Fruit fly (Drosophila melanogaster) whole organism, embryonic: ENCODE measurements around the gene nonC.

Source experiments
- Abd-B ChIP-seq: fragments of 200-800 bp; sonication (Bioruptor generic); optimal IDR thresholded peaks from 2 replicates; lab custom pipeline; 2018; ENCODE audit warnings: missing biosample characterization, mild to moderate bottlenecking, missing genetic modification characterization, moderate library complexity
- Atf6 ChIP-seq: fragments of 200-800 bp; sonication (Bioruptor generic); IDR thresholded peaks from 2 replicates; pipeline ENCODE4 v1.3.6; 2022; ENCODE audit warnings: missing biosample characterization, missing genetic modification characterization
- Bgb ChIP-seq: fragments of 200-800 bp; sonication (Bioruptor generic); IDR thresholded peaks from 2 replicates; pipeline ENCODE4 v1.3.6; 2022; ENCODE audit warnings: missing biosample characterization, missing genetic modification characterization; ENCODE audit not compliant: partially characterized antibody
- C15 ChIP-seq: fragments of 200-800 bp; sonication (Bioruptor generic); IDR thresholded peaks from 3 replicates; pipeline ENCODE4 v1.3.6; 2022; ENCODE audit warnings: missing biosample characterization, missing genetic modification characterization
- CG10462 ChIP-seq: fragments of 200-800 bp; sonication (Bioruptor generic); optimal IDR thresholded peaks from 2 replicates; lab custom pipeline; 2016; ENCODE audit warnings: missing biosample characterization, missing genetic modification characterization
- CG11398 ChIP-seq: fragments of 200-800 bp; sonication (Bioruptor generic); optimal IDR thresholded peaks from 2 replicates; lab custom pipeline; 2016; ENCODE audit warnings: missing biosample characterization, missing genetic modification characterization
- CG12942 ChIP-seq: fragments of 200-800 bp; sonication (Bioruptor generic); optimal IDR thresholded peaks from 3 replicates; lab custom pipeline; 2016; ENCODE audit warnings: missing biosample characterization, missing genetic modification characterization
- CG13123 ChIP-seq: fragments of 200-800 bp; sonication (Bioruptor generic); optimal IDR thresholded peaks from 2 replicates; lab custom pipeline; 2016; ENCODE audit warnings: missing biosample characterization, missing genetic modification characterization
- CG15479 ChIP-seq: fragments of 200-800 bp; sonication (Bioruptor generic); optimal IDR thresholded peaks from 3 replicates; lab custom pipeline; 2019; ENCODE audit warnings: missing biosample characterization, mild to moderate bottlenecking, missing genetic modification characterization, moderate library complexity
- CG17385 ChIP-seq: fragments of 200-800 bp; sonication (Bioruptor generic); optimal IDR thresholded peaks from 3 replicates; lab custom pipeline; 2018; ENCODE audit warnings: missing biosample characterization, mild to moderate bottlenecking, missing genetic modification characterization
- CG1832 ChIP-seq: fragments of 200-800 bp; sonication (Bioruptor generic); optimal IDR thresholded peaks from 2 replicates; lab custom pipeline; 2017; ENCODE audit warnings: missing biosample characterization, mild to moderate bottlenecking, missing genetic modification characterization, inconsistent platforms
- CG18764 ChIP-seq: fragments of 200-800 bp; sonication (Bioruptor generic); optimal IDR thresholded peaks from 3 replicates; lab custom pipeline; 2016; ENCODE audit warnings: missing biosample characterization, missing genetic modification characterization
- CG3407 ChIP-seq: fragments of 200-800 bp; sonication (Bioruptor generic); optimal IDR thresholded peaks from 2 replicates; lab custom pipeline; 2018; ENCODE audit warnings: missing biosample characterization, mild to moderate bottlenecking, missing genetic modification characterization
- CG3726 ChIP-seq: fragments of 200-800 bp; sonication (Bioruptor generic); IDR thresholded peaks from 3 replicates; pipeline ENCODE4, ENCODE4 v1.3.6; 2022; ENCODE audit warnings: missing biosample characterization, missing genetic modification characterization
- CG4282 ChIP-seq: fragments of 200-800 bp; sonication (Bioruptor generic); optimal IDR thresholded peaks from 2 replicates; lab custom pipeline; 2016; ENCODE audit warnings: missing biosample characterization, missing genetic modification characterization
- CG4617 ChIP-seq: fragments of 200-800 bp; sonication (Bioruptor generic); optimal IDR thresholded peaks from 3 replicates; lab custom pipeline; 2016; ENCODE audit warnings: missing biosample characterization, missing genetic modification characterization, borderline replicate concordance
- CG4854 ChIP-seq: fragments of 200-800 bp; sonication (Bioruptor generic); optimal IDR thresholded peaks from 2 replicates; lab custom pipeline; 2016; ENCODE audit warnings: missing biosample characterization, missing genetic modification characterization, inconsistent platforms
- CG6654 ChIP-seq: fragments of 200-800 bp; sonication (Bioruptor generic); optimal IDR thresholded peaks from 2 replicates; lab custom pipeline; 2017; ENCODE audit warnings: missing biosample characterization, mild to moderate bottlenecking, missing genetic modification characterization
- CG7928 ChIP-seq: fragments of 200-800 bp; sonication (Bioruptor generic); optimal IDR thresholded peaks from 2 replicates; lab custom pipeline; 2017; ENCODE audit warnings: missing biosample characterization, mild to moderate bottlenecking, missing genetic modification characterization
- CG8765 ChIP-seq: fragments of 200-800 bp; sonication (Bioruptor generic); IDR thresholded peaks from 2 replicates; pipeline ENCODE4 v1.3.6; 2022; ENCODE audit warnings: missing biosample characterization, missing genetic modification characterization
- CG8924 ChIP-seq: fragments of 200-800 bp; optimal IDR thresholded peaks from 3 replicates; lab custom pipeline; 2019; ENCODE audit warnings: missing biosample characterization, mild to moderate bottlenecking, missing genetic modification characterization, moderate library complexity
- D ChIP-seq, 2 experiments: fragments of 200-800 bp in 1 of 2; fragments of >200 bp in 1 of 2; sonication (Bioruptor generic) in 1 of 2; optimal IDR thresholded peaks; 2 replicates in 1 of 2; 3 replicates in 1 of 2; lab custom pipeline; 2017; ENCODE audit warnings: mild to moderate bottlenecking in 1 of 2, missing biosample characterization in 1 of 2, missing genetic modification characterization in 1 of 2, missing genetic modification reagents in 1 of 2
- Drgx ChIP-seq: fragments of 200-800 bp; sonication (Bioruptor generic); IDR thresholded peaks from 2 replicates; pipeline ENCODE4 v1.3.6; 2022; ENCODE audit warnings: missing biosample characterization, missing genetic modification characterization
- HLHmδ ChIP-seq: fragments of 200-800 bp; sonication (Bioruptor generic); optimal IDR thresholded peaks from 2 replicates; lab custom pipeline; 2018; ENCODE audit warnings: missing biosample characterization, mild to moderate bottlenecking, missing genetic modification characterization, moderate library complexity
- Lim3 ChIP-seq: fragments of 200-800 bp; sonication (Bioruptor generic); IDR thresholded peaks from 2 replicates; pipeline ENCODE4 v1.3.6; 2022; ENCODE audit warnings: missing biosample characterization, missing genetic modification characterization
- Mes4 ChIP-seq: fragments of 200-800 bp; sonication (Bioruptor generic); optimal IDR thresholded peaks from 2 replicates; lab custom pipeline; 2016; ENCODE audit warnings: missing biosample characterization, missing genetic modification characterization
- Mrtf ChIP-seq: fragments of 200-800 bp; sonication (Bioruptor generic); IDR thresholded peaks from 3 replicates; pipeline ENCODE4 v1.3.6; 2022; ENCODE audit warnings: missing biosample characterization, missing genetic modification characterization
- Oli ChIP-seq: fragments of 200-800 bp; sonication (Bioruptor generic); optimal IDR thresholded peaks from 2 replicates; lab custom pipeline; 2018; ENCODE audit warnings: missing biosample characterization, mild to moderate bottlenecking, missing genetic modification characterization, moderate library complexity
- Sry-δ ChIP-seq: fragments of 200-800 bp; sonication (Bioruptor generic); optimal IDR thresholded peaks from 2 replicates; lab custom pipeline; 2016; ENCODE audit warnings: missing biosample characterization, missing genetic modification characterization
- YL-1 ChIP-seq: fragments of 200-800 bp; sonication (Bioruptor generic); optimal IDR thresholded peaks from 3 replicates; lab custom pipeline; 2017; ENCODE audit warnings: missing biosample characterization, mild to moderate bottlenecking, missing genetic modification characterization
- ase ChIP-seq: fragments of 200-800 bp; sonication (Bioruptor generic); IDR thresholded peaks from 3 replicates; pipeline ENCODE4 v1.3.6; 2022; ENCODE audit warnings: missing biosample characterization, missing genetic modification characterization
- bowl ChIP-seq: fragments of 200-800 bp; sonication (Bioruptor generic); IDR thresholded peaks from 2 replicates; pipeline ENCODE4 v1.3.6; 2022; ENCODE audit warnings: missing biosample characterization, missing genetic modification characterization
- cad ChIP-seq: fragments of >200 bp; optimal IDR thresholded peaks from 2 replicates; lab custom pipeline; 2017; ENCODE audit warnings: missing biosample characterization, missing genetic modification characterization
- da ChIP-seq: fragments of 200-800 bp; sonication (Bioruptor generic); optimal IDR thresholded peaks from 2 replicates; lab custom pipeline; 2016; ENCODE audit warnings: missing biosample characterization, missing genetic modification characterization
- dmrt99B ChIP-seq: fragments of 200-800 bp; sonication (Bioruptor generic); optimal IDR thresholded peaks from 2 replicates; lab custom pipeline; 2018; ENCODE audit warnings: missing biosample characterization, mild to moderate bottlenecking, missing genetic modification characterization, moderate library complexity
- fru ChIP-seq: fragments of >200 bp; optimal IDR thresholded peaks from 2 replicates; lab custom pipeline; 2017
- gsb-n ChIP-seq: fragments of 200-800 bp; sonication (Bioruptor generic); optimal IDR thresholded peaks from 3 replicates; lab custom pipeline; 2018; ENCODE audit warnings: missing biosample characterization, mild to moderate bottlenecking, missing genetic modification characterization
- jumu ChIP-seq: fragments of 200-800 bp; sonication (Bioruptor generic); optimal IDR thresholded peaks from 3 replicates; lab custom pipeline; 2016; ENCODE audit warnings: missing biosample characterization, missing genetic modification characterization
- ken ChIP-seq: fragments of 200-800 bp; sonication (Bioruptor generic); IDR thresholded peaks from 3 replicates; pipeline ENCODE4 v1.3.6; 2022; ENCODE audit warnings: missing biosample characterization, missing genetic modification characterization
- knrl ChIP-seq: fragments of 200-800 bp; sonication (Bioruptor generic); IDR thresholded peaks from 3 replicates; pipeline ENCODE4 v1.3.6; 2022; ENCODE audit warnings: missing biosample characterization, missing genetic modification characterization; ENCODE audit not compliant: partially characterized antibody
- lbe ChIP-seq: fragments of 200-800 bp; sonication (Bioruptor generic); optimal IDR thresholded peaks from 2 replicates; lab custom pipeline; 2016; ENCODE audit warnings: missing biosample characterization, mild to moderate bottlenecking, missing genetic modification characterization
- mirr ChIP-seq: fragments of 200-800 bp; sonication (Bioruptor generic); optimal IDR thresholded peaks from 3 replicates; lab custom pipeline; 2018; ENCODE audit warnings: missing biosample characterization, mild to moderate bottlenecking, missing genetic modification characterization
- psq ChIP-seq: fragments of 200-800 bp; sonication (Bioruptor generic); optimal IDR thresholded peaks from 2 replicates; lab custom pipeline; 2017; ENCODE audit warnings: missing biosample characterization, missing genetic modification characterization
- sc ChIP-seq, 3 experiments: fragments of >200 bp in 2 of 3; fragments of 200-800 bp in 1 of 3; sonication (Bioruptor generic) in 1 of 3; optimal IDR thresholded peaks; 2 replicates in 2 of 3; 3 replicates in 1 of 3; lab custom pipeline; 2017; ENCODE audit warnings: mild to moderate bottlenecking in 1 of 3, missing biosample characterization in 1 of 3, missing genetic modification characterization in 1 of 3, missing genetic modification reagents in 1 of 3
- schlank ChIP-seq: fragments of 200-800 bp; sonication (Bioruptor generic); optimal IDR thresholded peaks from 2 replicates; lab custom pipeline; 2018; ENCODE audit warnings: missing biosample characterization, mild to moderate bottlenecking, missing genetic modification characterization
- sens ChIP-seq: fragments of 200-800 bp; sonication (Bioruptor generic); peaks from one replicate; lab custom pipeline; 2016; ENCODE audit warnings: missing biosample characterization, missing genetic modification characterization
- sr ChIP-seq: fragments of 200-800 bp; sonication (Bioruptor generic); IDR thresholded peaks from 3 replicates; pipeline ENCODE4 v1.3.6; 2022; ENCODE audit warnings: missing biosample characterization, missing genetic modification characterization
- wdn ChIP-seq: fragments of 200-800 bp; sonication (Bioruptor generic); IDR thresholded peaks from 2 replicates; pipeline ENCODE4 v1.3.6; 2022; ENCODE audit warnings: missing biosample characterization, missing genetic modification characterization
- wek ChIP-seq: fragments of 200-800 bp; sonication (Bioruptor generic); optimal IDR thresholded peaks from 3 replicates; lab custom pipeline; 2018; ENCODE audit warnings: missing biosample characterization, mild to moderate bottlenecking, missing genetic modification characterization, moderate library complexity
- zf30C ChIP-seq: fragments of 200-800 bp; sonication (Bioruptor generic); optimal IDR thresholded peaks from 3 replicates; lab custom pipeline; 2018; ENCODE audit warnings: missing biosample characterization, mild to moderate bottlenecking, missing genetic modification characterization

nonC gene

dm6 chrX:6854563-6854962, 30.3 kb downstream of the nonC start (continued):
- TF ChIP-seq Bgb (no peak), HLHmδ (GFP tag; lab: Kevin White, UChicago) (no peak), cad (no peak), CG6654 (GFP tag; lab: Kevin White, UChicago) (peak; percentile 62), CG18764 (GFP tag; lab: Kevin White, UChicago) (peak; percentile 56), sc (optimal IDR thresholded peaks at IDR 0.05; lab: Kevin White, UChicago) (no peak), sc (GFP tag; optimal IDR thresholded peaks at IDR 0.05; lab: Kevin White, UChicago) (peak; percentile 57), sens (GFP tag; lab: Kevin White, UChicago) (peak; percentile 95), sr (GFP tag; lab: Robert Waterston, UW) (peak; percentile 50; the same call in 1 of the 3 replicates), Abd-B (peak; percentile 65), C15 (GFP tag; lab: Robert Waterston, UW) (0 out of 3 replicates have a peak, but pooled peaks have one; percentile 43), psq (GFP tag; lab: Kevin White, UChicago) (peak; percentile 32), mirr (no peak), wdn (GFP tag; lab: Robert Waterston, UW) (peak; percentile 61; the same call in 1 of the 2 replicates), YL-1 (GFP tag; lab: Kevin White, UChicago) (no peak), CG1832 (GFP tag; lab: Kevin White, UChicago) (no peak), zf30C (GFP tag; lab: Kevin White, UChicago) (no peak), schlank (peak; percentile 47), wek (no peak), CG13123 (GFP tag; lab: Kevin White, UChicago) (peak; percentile 40), CG4617 (peak; percentile 45), Drgx (peak; percentile 91), lbe (GFP tag; lab: Kevin White, UChicago) (peak; percentile 36), CG10462 (GFP tag; lab: Kevin White, UChicago) (no peak), CG3407 (GFP tag; lab: Kevin White, UChicago) (peak; percentile 69), CG8765 (GFP tag; lab: Robert Waterston, UW) (0 out of 2 replicates have a peak, but pooled peaks have one; percentile 45), dmrt99B (tag; lab: Kevin White, UChicago) (peak; percentile 90), Mrtf (GFP tag; lab: Robert Waterston, UW) (peak; percentile 63; the same call in 2 of the 3 replicates), fru (lab: Kevin White, UChicago) (no peak), Mes4 (GFP tag; lab: Kevin White, UChicago) (peak; percentile 55), CG15479 (no peak), Sry-δ (GFP tag; lab: Kevin White, UChicago) (peak; percentile 8), Lim3 (GFP tag; lab: Robert Waterston, UW) (0 out of 2 replicates have a peak, but pooled peaks have one; percentile 41), D (optimal IDR thresholded peaks at IDR 0.05; lab: Kevin White, UChicago) (no peak), D (GFP tag; optimal IDR thresholded peaks at IDR 0.05; lab: Kevin White, UChicago) (peak; percentile 80), ken (GFP tag; lab: Robert Waterston, UW) (peak; percentile 78), bowl (no peak), ase (GFP tag; lab: Robert Waterston, UW) (peak; percentile 63; the same call in 1 of the 3 replicates), Oli (tag; lab: Kevin White, UChicago) (peak; percentile 86), CG4282 (no peak), CG12942 (GFP tag; lab: Kevin White, UChicago) (peak; percentile 51), CG17385 (GFP tag; lab: Kevin White, UChicago) (peak; percentile 76), knrl (GFP tag; lab: Robert Waterston, UW) (no peak), CG11398 (no peak), da (GFP tag; lab: Kevin White, UChicago) (no peak), CG4854 (GFP tag; lab: Kevin White, UChicago) (peak; percentile 65), CG8924 (peak; percentile 80), CG3726 (GFP tag; lab: Robert Waterston, UW) (no peak), jumu (GFP tag; lab: Kevin White, UChicago) (peak; percentile 59), gsb-n (tag; lab: Kevin White, UChicago) (peak; percentile 85), CG7928 (peak; percentile 59), Atf6 (GFP tag; lab: Robert Waterston, UW) (peak; percentile 90)
